Worm (Caenorhabditis elegans): ENCODE results near the gene sra-8.

DNA sequence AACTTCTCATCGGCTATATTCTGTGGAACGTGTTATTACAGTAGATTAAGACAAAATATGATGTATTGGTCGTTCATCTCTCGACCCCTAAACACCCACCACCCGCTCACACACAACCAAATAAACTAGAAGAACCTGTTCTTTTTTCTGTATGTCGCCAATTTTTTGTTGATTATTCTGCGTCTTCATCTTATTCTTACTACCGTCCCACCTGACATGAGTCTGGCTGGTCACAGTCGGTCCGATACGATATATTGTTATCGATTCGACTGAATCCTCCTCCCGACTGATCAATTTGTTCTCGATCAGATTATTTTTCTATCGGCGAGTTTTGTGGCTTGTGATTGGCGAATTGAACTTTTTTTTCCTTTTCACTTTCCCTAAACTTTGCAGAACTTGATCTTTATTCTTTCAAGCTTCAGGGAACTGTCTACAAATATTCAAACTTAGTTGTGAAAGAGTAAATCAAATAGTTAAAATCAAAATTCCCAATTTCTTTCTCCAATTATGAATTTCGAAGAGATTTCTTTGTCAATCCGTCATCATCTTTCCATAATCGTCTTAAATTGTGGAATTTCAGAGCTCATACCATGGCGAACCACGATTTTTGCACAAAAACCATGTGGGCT is 17.5 kb downstream of the sra-8 start, which contains the start of gene F35H8.2:
- TF ChIP-seq med-1 (GFP tag; optimal IDR thresholded peaks at IDR 0.05; ENCODE audit: insufficient read depth) (no peak), flt-1 (GFP tag; IDR thresholded peaks at IDR 0.05) (no peak), tab-1 (GFP tag; IDR thresholded peaks at IDR 0.05) (no peak)
